Fruit fly (Drosophila melanogaster): ENCODE results near the gene CG43329.
A peak's percentile ranks its signal among the peaks of the same experiment; 100 is the strongest.

The CG43329 gene

DNA sequence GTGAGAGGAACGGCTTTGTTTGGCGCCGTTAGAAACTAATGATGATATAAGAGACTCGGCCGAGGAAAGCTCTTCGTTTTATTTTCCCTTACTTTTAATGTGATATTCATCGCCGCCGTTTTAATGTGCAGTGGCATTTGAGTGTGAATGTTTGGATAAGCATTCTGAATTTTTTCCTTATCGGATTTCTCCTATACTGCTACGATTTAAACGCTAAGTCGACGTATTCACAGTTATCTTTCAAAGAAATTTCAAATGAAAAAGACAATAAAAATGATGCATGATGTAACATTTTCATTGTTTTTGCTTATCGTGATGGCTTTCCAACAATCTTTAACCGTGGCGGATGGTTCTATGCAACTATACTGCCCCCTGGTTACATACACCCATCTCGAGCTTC, 3.7 kb downstream of the CG43329 start, which contains the start of gene CG43312:
CG43312 (plus strand) TSS at position 301 of the 400 bp plus-strand sequence.
- TF ChIP-seq Snoo (tag; optimal IDR thresholded peaks at IDR 0.05) = no peak
- no peak for TF ChIP-seq Pif1A (GFP tag; optimal IDR thresholded peaks at IDR 0.05)

DNA sequence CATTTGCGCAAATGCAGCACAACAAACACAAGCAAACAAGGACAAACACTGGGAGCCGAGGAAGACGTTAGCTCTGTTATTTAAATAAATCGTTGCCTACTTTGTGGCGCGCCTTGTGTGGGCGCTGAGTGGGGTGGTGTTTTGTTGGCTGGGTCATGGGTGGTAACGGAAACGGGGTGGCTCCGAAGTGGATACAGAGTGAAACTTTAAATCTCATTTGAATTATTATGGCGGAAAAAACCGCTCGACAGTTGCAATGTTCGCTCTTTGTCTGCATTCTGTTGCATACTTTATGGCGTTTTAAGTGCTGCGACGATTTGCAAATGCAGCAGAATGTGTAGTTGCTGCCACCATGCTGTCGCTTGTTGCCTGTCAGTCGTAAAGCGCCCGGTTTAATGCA, 7.4 kb downstream of the CG43329 start:
- TF ChIP-seq Pif1A (GFP tag; optimal IDR thresholded peaks at IDR 0.05) = no peak
- TF ChIP-seq CG14655 (GFP tag; optimal IDR thresholded peaks at IDR 0.05) = no peak
- no peak for TF ChIP-seq EcR (GFP tag; optimal IDR thresholded peaks at IDR 0.05)
- no peak for TF ChIP-seq Ets98B (GFP tag; IDR thresholded peaks at IDR 0.05)

DNA sequence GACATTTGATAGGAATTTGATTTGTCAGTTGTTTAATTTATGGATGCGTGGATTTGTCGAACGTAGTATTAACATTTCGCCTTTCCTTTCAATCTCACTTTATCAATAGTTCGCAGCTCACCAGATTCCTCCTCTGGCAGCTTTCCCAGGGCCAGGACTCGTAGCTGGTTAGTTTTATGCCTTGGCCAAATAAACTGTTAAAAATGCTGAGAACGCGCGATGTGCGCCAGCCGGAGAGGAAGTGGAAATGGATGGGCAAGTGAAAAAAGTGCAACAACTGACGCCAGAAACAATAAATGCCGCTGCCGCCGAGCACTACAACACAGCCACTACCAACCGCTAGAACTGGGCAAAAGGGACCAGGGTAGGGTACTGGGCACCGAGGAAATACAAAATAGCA, 21.6 kb downstream of the CG43329 start:
- TF ChIP-seq CG10348 (GFP tag; IDR thresholded peaks at IDR 0.05) (no peak), Pif1A (GFP tag; optimal IDR thresholded peaks at IDR 0.05) (no peak), CG34367 (tag; optimal IDR thresholded peaks at IDR 0.05) (no peak), gl (tag; optimal IDR thresholded peaks at IDR 0.05) (no peak), Ets98B (GFP tag; IDR thresholded peaks at IDR 0.05) (no peak), Pif1B (GFP tag; optimal IDR thresholded peaks at IDR 0.05) (no peak), CG4496 (GFP tag; IDR thresholded peaks at IDR 0.05) (no peak), CG14655 (GFP tag; optimal IDR thresholded peaks at IDR 0.05) (no peak), CG13204 (GFP tag; optimal IDR thresholded peaks at IDR 0.05) (no peak), EcR (GFP tag; optimal IDR thresholded peaks at IDR 0.05) (no peak), D1 (tag; optimal IDR thresholded peaks at IDR 0.05) (no peak), CG9948 (tag; optimal IDR thresholded peaks at IDR 0.05) (no peak)

DNA sequence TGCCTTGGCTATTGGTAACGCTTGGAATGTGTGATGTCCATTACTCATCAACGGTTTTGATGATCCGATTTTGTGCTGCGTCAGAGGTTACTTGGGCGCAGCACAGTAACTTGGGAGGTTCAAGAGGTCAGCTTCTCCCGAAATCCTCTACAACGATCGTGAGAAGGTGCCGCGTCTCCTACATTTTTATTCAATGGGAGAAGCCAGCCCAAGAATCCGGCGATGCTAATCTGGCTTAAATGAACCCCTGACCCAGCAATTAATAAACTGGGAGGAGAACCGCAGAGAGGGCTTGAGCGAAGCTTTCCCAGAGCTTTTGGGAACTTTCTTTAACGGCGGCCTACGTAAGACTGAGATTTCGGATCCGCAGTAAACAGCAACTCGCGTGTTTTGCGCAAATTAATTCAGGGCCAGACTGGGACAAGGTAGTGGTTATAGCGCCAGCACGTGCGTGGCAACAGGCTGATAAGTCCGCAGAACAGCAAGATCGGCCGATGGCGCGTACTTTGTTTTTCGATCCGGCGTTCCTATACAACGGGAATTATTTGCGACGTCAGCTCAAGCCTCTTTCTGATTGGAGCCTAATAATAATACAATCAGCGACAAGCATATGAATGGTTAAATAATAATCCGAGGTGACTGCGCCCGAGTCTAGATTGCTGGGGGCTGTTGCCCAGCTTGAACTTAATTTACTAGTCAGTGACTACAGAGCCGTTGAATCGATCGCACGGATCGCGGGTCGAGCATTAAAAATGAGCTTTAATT, 30.8 kb downstream of the CG43329 start, which contains the start of gene CG11425:
CG11425 (plus strand) TSS at position 715 of the 765 bp plus-strand sequence.
- TF ChIP-seq rn (GFP tag; IDR thresholded peaks at IDR 0.05) (no peak), CG8301 (tag; optimal IDR thresholded peaks at IDR 0.05) (no peak), CG15710 (tag; optimal IDR thresholded peaks at IDR 0.05) (no peak), Ets98B (GFP tag; IDR thresholded peaks at IDR 0.05) (no peak), CG10348 (GFP tag; IDR thresholded peaks at IDR 0.05) (no peak), CG12605 (GFP tag; IDR thresholded peaks at IDR 0.05) (no peak), CG14655 (GFP tag; optimal IDR thresholded peaks at IDR 0.05) (no peak), fd96Ca (GFP tag; IDR thresholded peaks at IDR 0.05) (no peak), gl (tag; optimal IDR thresholded peaks at IDR 0.05) (no peak), CG9948 (tag; optimal IDR thresholded peaks at IDR 0.05) (no peak)

DNA sequence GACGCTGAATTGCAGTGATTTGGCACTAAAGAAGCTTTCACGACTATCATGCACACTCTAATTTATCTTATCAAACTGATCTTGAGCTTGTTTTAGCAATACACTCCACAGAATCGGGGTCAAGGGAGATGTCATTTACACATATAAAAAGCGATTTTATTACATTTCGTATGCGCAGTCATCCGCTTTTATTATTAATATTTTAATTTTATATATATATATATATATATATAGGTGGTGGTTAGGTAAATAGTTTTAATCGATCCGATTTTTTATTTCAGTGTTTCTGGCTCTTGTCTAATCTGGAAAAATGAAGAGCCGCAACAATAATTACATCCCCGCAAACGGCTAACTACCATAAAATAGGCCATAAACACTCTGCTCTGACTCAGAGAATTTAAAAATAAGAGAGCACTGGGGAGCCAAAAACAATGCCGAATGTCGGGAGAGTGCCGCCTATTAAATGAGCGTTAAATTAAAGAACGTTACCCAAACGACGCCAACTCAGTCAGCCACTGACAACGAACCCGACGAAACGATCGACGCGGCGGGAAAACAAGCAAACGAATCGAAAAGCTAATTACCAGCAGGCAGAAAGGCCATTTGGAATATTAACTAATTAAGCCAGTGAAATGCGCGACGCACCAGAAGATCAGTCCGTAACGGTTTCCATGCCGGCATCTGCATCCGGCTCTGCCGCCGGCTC, 33.3 kb downstream of the CG43329 start:
- TF ChIP-seq CG17806 (tag; optimal IDR thresholded peaks at IDR 0.05) = no peak
- no peak for TF ChIP-seq Snoo (tag; optimal IDR thresholded peaks at IDR 0.05)
- TF ChIP-seq Ets98B (GFP tag; IDR thresholded peaks at IDR 0.05) = no peak
- no peak for TF ChIP-seq CG15710 (tag; optimal IDR thresholded peaks at IDR 0.05)
- peak; percentile 21 for TF ChIP-seq CG14655 (GFP tag; optimal IDR thresholded peaks at IDR 0.05)
- TF ChIP-seq CG8301 (tag; optimal IDR thresholded peaks at IDR 0.05) = no peak
- no peak for TF ChIP-seq EcR (GFP tag; optimal IDR thresholded peaks at IDR 0.05)
- TF ChIP-seq CG10348 (GFP tag; IDR thresholded peaks at IDR 0.05) = no peak
- TF ChIP-seq CG32121 (GFP tag; IDR thresholded peaks at IDR 0.05) = no peak
- 0 out of 3 replicates have a peak, but pooled peaks have one; percentile 15 for TF ChIP-seq CG4496 (GFP tag; IDR thresholded peaks at IDR 0.05)
- TF ChIP-seq gl (tag; optimal IDR thresholded peaks at IDR 0.05) = no peak

DNA sequence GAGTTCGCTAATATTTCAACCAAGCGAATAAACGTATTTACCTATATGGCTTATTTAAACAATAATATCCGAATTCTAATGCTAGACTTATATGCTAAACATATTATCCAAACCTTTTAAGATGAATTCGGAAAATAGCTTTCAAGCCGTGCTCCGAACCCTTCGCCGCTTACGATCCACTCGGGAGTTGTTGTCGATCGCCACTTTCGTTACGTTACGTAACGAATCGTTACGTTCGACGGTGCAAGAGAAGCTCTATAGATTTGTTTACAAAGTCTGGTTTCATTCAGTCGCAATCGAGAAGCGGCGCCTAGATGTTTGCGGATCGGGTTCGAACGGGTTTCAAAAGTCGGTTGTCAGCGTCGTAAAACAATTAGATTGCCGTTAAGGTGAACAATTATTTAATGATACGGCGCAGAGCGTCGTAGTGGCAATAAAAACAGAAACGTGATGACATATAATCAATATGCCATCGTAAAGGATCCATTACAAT, 34.7 kb downstream of the CG43329 start, which contains the start of gene CG11426:
CG11426 (plus strand) TSS at position 258 of the 493 bp plus-strand sequence.
- no peak for TF ChIP-seq CG15710 (tag; optimal IDR thresholded peaks at IDR 0.05)
- no peak for TF ChIP-seq CG10348 (GFP tag; IDR thresholded peaks at IDR 0.05)
- no peak for TF ChIP-seq Ets98B (GFP tag; IDR thresholded peaks at IDR 0.05)
- no peak for TF ChIP-seq CG13204 (GFP tag; optimal IDR thresholded peaks at IDR 0.05)
- TF ChIP-seq fd96Ca (GFP tag; IDR thresholded peaks at IDR 0.05) = no peak
- TF ChIP-seq CG8301 (tag; optimal IDR thresholded peaks at IDR 0.05) = no peak
- TF ChIP-seq Snoo (tag; optimal IDR thresholded peaks at IDR 0.05) = no peak
- TF ChIP-seq CG8159 (tag; optimal IDR thresholded peaks at IDR 0.05) = no peak
- TF ChIP-seq Pif1B (GFP tag; optimal IDR thresholded peaks at IDR 0.05) = no peak
- TF ChIP-seq EcR (GFP tag; optimal IDR thresholded peaks at IDR 0.05) = no peak
- no peak for TF ChIP-seq CG17806 (tag; optimal IDR thresholded peaks at IDR 0.05)
- no peak for TF ChIP-seq CG12605 (GFP tag; IDR thresholded peaks at IDR 0.05)
- no peak for TF ChIP-seq CG34367 (tag; optimal IDR thresholded peaks at IDR 0.05)
- TF ChIP-seq gl (tag; optimal IDR thresholded peaks at IDR 0.05) = no peak
- TF ChIP-seq CG9948 (tag; optimal IDR thresholded peaks at IDR 0.05) = no peak
- TF ChIP-seq D1 (tag; optimal IDR thresholded peaks at IDR 0.05) = no peak
- TF ChIP-seq CG14655 (GFP tag; optimal IDR thresholded peaks at IDR 0.05) = no peak
